Worm (Caenorhabditis elegans) whole organism, L1 larva: ENCODE data around the gene R12A1.3.

Source experiments
- C34B4.2 ChIP-seq: sonication (generic microtip); optimal IDR thresholded peaks from 2 replicates; lab custom pipeline; 2017; ENCODE audit warnings: mild to moderate bottlenecking, missing genetic modification characterization, missing compliant biosample characterization
- F16B12.6 ChIP-seq: fragments of 150-350 bp; optimal IDR thresholded peaks from 2 replicates; lab custom pipeline; 2014; ENCODE audit warnings: missing biosample characterization, missing genetic modification characterization
- aly-2 ChIP-seq: fragments of 150-350 bp; optimal IDR thresholded peaks from 2 replicates; lab custom pipeline; 2014; ENCODE audit warnings: missing biosample characterization, missing genetic modification characterization
- blmp-1 ChIP-seq: fragments of 150-350 bp; optimal IDR thresholded peaks from 2 replicates; lab custom pipeline; 2014; ENCODE audit warnings: missing biosample characterization, missing genetic modification characterization
- ceh-8 ChIP-seq: fragments of 200-800 bp; sonication (Bioruptor generic); optimal IDR thresholded peaks from 2 replicates; lab custom pipeline; 2018; ENCODE audit warnings: mild to moderate bottlenecking, missing genetic modification characterization, moderate library complexity, missing compliant biosample characterization
- ceh-82 ChIP-seq, 3 experiments: fragments of 150-350 bp in 1 of 3; sonication (generic microtip) in 2 of 3; optimal IDR thresholded peaks; 2 replicates each; lab custom pipeline; 2014 to 2017; ENCODE audit warnings: missing biosample characterization in 3 of 3, missing genetic modification characterization in 3 of 3
- ceh-88 ChIP-seq: fragments of 200-800 bp; sonication (Bioruptor generic); IDR thresholded peaks from 2 replicates; pipeline ENCODE4 v1.3.6; 2022; ENCODE audit warnings: missing genetic modification characterization, missing compliant biosample characterization
- ceh-90 ChIP-seq: sonication (generic microtip); optimal IDR thresholded peaks from 2 replicates; lab custom pipeline; 2016; ENCODE audit warnings: missing genetic modification characterization, missing compliant biosample characterization
- ces-1 ChIP-seq: fragments of 150-350 bp; optimal IDR thresholded peaks from 2 replicates; lab custom pipeline; 2014; ENCODE audit warnings: missing biosample characterization, missing genetic modification reagents, missing genetic modification characterization
- efl-1 ChIP-seq, 4 experiments: fragments of 150-350 bp; optimal IDR thresholded peaks in 3 of 4; peaks in 1 of 4; 1 replicate in 1 of 4; 2 replicates in 3 of 4; lab custom pipeline; 2014; ENCODE audit warnings: missing biosample characterization in 2 of 4, missing genetic modification characterization in 2 of 4, missing genetic modification reagents in 2 of 4
- egl-27 ChIP-seq, 2 experiments: fragments of 150-350 bp in 1 of 2; sonication (generic microtip); optimal IDR thresholded peaks; 3 replicates each; lab custom pipeline; 2017 to 2018; ENCODE audit warnings: missing biosample characterization in 2 of 2, missing genetic modification characterization in 2 of 2, missing genetic modification reagents in 2 of 2
- elt-2 ChIP-seq: sonication (generic microtip); optimal IDR thresholded peaks from 2 replicates; lab custom pipeline; 2016; ENCODE audit warnings: missing genetic modification characterization, mild to moderate bottlenecking, inconsistent platforms, missing compliant biosample characterization, missing genetic modification reagents
- elt-3 ChIP-seq, 6 experiments: fragments of 150-350 bp in 1 of 6; sonication (generic microtip); optimal IDR thresholded peaks; 2 replicates each; lab custom pipeline; 2017 to 2018; ENCODE audit warnings: missing biosample characterization in 6 of 6, missing genetic modification characterization in 6 of 6, inconsistent platforms in 1 of 6
- ets-5 ChIP-seq: fragments of 200-800 bp; sonication (Bioruptor generic); IDR thresholded peaks from 2 replicates; pipeline ENCODE4 v1.3.6; 2022; ENCODE audit warnings: missing genetic modification characterization, missing compliant biosample characterization
- fkh-10 ChIP-seq: sonication (generic microtip); optimal IDR thresholded peaks from 2 replicates; lab custom pipeline; 2017; ENCODE audit warnings: missing biosample characterization, missing genetic modification reagents, missing genetic modification characterization
- fkh-8 ChIP-seq: sonication (generic microtip); optimal IDR thresholded peaks from 2 replicates; lab custom pipeline; 2016; ENCODE audit warnings: mild to moderate bottlenecking, missing genetic modification characterization, missing compliant biosample characterization
- grh-1 ChIP-seq: fragments of 200-800 bp; sonication (Bioruptor generic); IDR thresholded peaks from 2 replicates; pipeline ENCODE4 v1.3.6; 2022; ENCODE audit warnings: missing genetic modification reagents, missing genetic modification characterization, missing compliant biosample characterization
- hlh-17 ChIP-seq: fragments of 200-800 bp; sonication (Bioruptor generic); optimal IDR thresholded peaks from 2 replicates; lab custom pipeline; 2018; ENCODE audit warnings: missing genetic modification characterization, mild to moderate bottlenecking, missing compliant biosample characterization, moderate library complexity, borderline replicate concordance
- irx-1 ChIP-seq: sonication (generic microtip); optimal IDR thresholded peaks from 2 replicates; lab custom pipeline; 2016; ENCODE audit warnings: missing genetic modification characterization, missing compliant biosample characterization
- lin-13 ChIP-seq: fragments of 150-350 bp; optimal IDR thresholded peaks from 2 replicates; lab custom pipeline; 2014; ENCODE audit warnings: missing biosample characterization, missing genetic modification reagents, missing genetic modification characterization
- lin-15B ChIP-seq: fragments of 150-350 bp; sonication (generic microtip); optimal IDR thresholded peaks from 3 replicates; lab custom pipeline; 2014; ENCODE audit warnings: missing biosample characterization, missing genetic modification characterization
- lin-35 ChIP-seq, 2 experiments: fragments of 150-350 bp; optimal IDR thresholded peaks; 2 replicates each; lab custom pipeline; 2014; ENCODE audit warnings: missing biosample characterization in 2 of 2, missing genetic modification characterization in 2 of 2, missing genetic modification reagents in 2 of 2
- lin-39 ChIP-seq: fragments of 150-350 bp; optimal IDR thresholded peaks from 2 replicates; lab custom pipeline; 2014; ENCODE audit warnings: missing biosample characterization, missing genetic modification reagents, missing genetic modification characterization
- lir-3 ChIP-seq: sonication (generic microtip); optimal IDR thresholded peaks from 2 replicates; lab custom pipeline; 2016; ENCODE audit warnings: mild to moderate bottlenecking, missing genetic modification characterization, moderate library complexity, missing compliant biosample characterization; ENCODE audit not compliant: poor library complexity
- lsy-2 ChIP-seq, 2 experiments: fragments of 150-350 bp; optimal IDR thresholded peaks; 2 replicates each; lab custom pipeline; 2014; ENCODE audit warnings: missing biosample characterization in 2 of 2, missing genetic modification characterization in 2 of 2
- mdl-1 ChIP-seq, 2 experiments: fragments of 150-350 bp; optimal IDR thresholded peaks; 2 replicates each; lab custom pipeline; 2014 to 2017; ENCODE audit warnings: missing biosample characterization in 2 of 2, missing genetic modification characterization in 2 of 2, inconsistent platforms in 1 of 2
- mef-2 ChIP-seq: fragments of 150-350 bp; optimal IDR thresholded peaks from 2 replicates; lab custom pipeline; 2014; ENCODE audit warnings: missing biosample characterization, missing genetic modification characterization
- nhr-11 ChIP-seq: fragments of 150-350 bp; optimal IDR thresholded peaks from 2 replicates; lab custom pipeline; 2014; ENCODE audit warnings: missing biosample characterization, missing genetic modification characterization
- nhr-12 ChIP-seq: sonication (generic microtip); optimal IDR thresholded peaks from 2 replicates; lab custom pipeline; 2017; ENCODE audit warnings: missing biosample characterization, missing genetic modification characterization
- nhr-19 ChIP-seq: fragments of 200-800 bp; sonication (Bioruptor generic); conservative IDR thresholded peaks from 2 replicates; pipeline ENCODE4 v1.3.6; 2022; ENCODE audit warnings: missing genetic modification characterization, missing compliant biosample characterization
- nhr-20 ChIP-seq: sonication (generic microtip); optimal IDR thresholded peaks from 2 replicates; lab custom pipeline; 2016; ENCODE audit warnings: mild to moderate bottlenecking, missing genetic modification characterization, missing compliant biosample characterization
- nhr-28 ChIP-seq: fragments of 150-350 bp; optimal IDR thresholded peaks from 2 replicates; lab custom pipeline; 2014; ENCODE audit warnings: missing biosample characterization, missing genetic modification characterization
- nhr-71 ChIP-seq: sonication (generic microtip); optimal IDR thresholded peaks from 2 replicates; lab custom pipeline; 2016; ENCODE audit warnings: mild to moderate bottlenecking, missing genetic modification characterization, moderate library complexity, missing compliant biosample characterization
- nhr-77 ChIP-seq: fragments of 150-350 bp; optimal IDR thresholded peaks from 2 replicates; lab custom pipeline; 2014; ENCODE audit warnings: missing biosample characterization, missing genetic modification characterization
- nhr-84 ChIP-seq: sonication (generic microtip); optimal IDR thresholded peaks from 2 replicates; lab custom pipeline; 2017; ENCODE audit warnings: missing biosample characterization, missing genetic modification characterization
- pag-3 ChIP-seq: sonication (generic microtip); optimal IDR thresholded peaks from 2 replicates; lab custom pipeline; 2017; ENCODE audit warnings: missing genetic modification characterization, mild to moderate bottlenecking, missing compliant biosample characterization, antibody characterized with exemption, borderline replicate concordance; ENCODE audit not compliant: insufficient read depth
- pax-3 ChIP-seq: fragments of 200-800 bp; sonication (Bioruptor generic); optimal IDR thresholded peaks from 2 replicates; lab custom pipeline; 2018; ENCODE audit warnings: mild to moderate bottlenecking, missing genetic modification characterization, moderate library complexity, missing compliant biosample characterization
- snpc-4 ChIP-seq: fragments of 150-350 bp; optimal IDR thresholded peaks from 2 replicates; lab custom pipeline; 2014; ENCODE audit warnings: missing biosample characterization, missing genetic modification characterization
- snu-23 ChIP-seq: sonication (generic microtip); optimal IDR thresholded peaks from 2 replicates; lab custom pipeline; 2016; ENCODE audit warnings: missing genetic modification characterization, missing compliant biosample characterization
- swsn-7 ChIP-seq: sonication (generic microtip); optimal IDR thresholded peaks from 2 replicates; lab custom pipeline; 2016; ENCODE audit warnings: missing genetic modification characterization, missing compliant biosample characterization
- tbx-2 ChIP-seq: sonication (generic microtip); optimal IDR thresholded peaks from 2 replicates; lab custom pipeline; 2016; ENCODE audit warnings: missing genetic modification characterization, missing compliant biosample characterization
- tlp-1 ChIP-seq: fragments of 150-350 bp; optimal IDR thresholded peaks from 2 replicates; lab custom pipeline; 2014; ENCODE audit warnings: missing biosample characterization, missing genetic modification characterization
- unc-86 ChIP-seq: sonication (generic microtip); optimal IDR thresholded peaks from 2 replicates; lab custom pipeline; 2016; ENCODE audit warnings: missing genetic modification characterization, missing compliant biosample characterization
- vab-15 ChIP-seq: sonication (generic microtip); optimal IDR thresholded peaks from 2 replicates; lab custom pipeline; 2017; ENCODE audit warnings: missing genotype, mild to moderate bottlenecking, missing genetic modification characterization, missing compliant biosample characterization
- zip-4 ChIP-seq: fragments of 200-800 bp; sonication (Bioruptor generic); optimal IDR thresholded peaks from 2 replicates; lab custom pipeline; 2018; ENCODE audit warnings: mild to moderate bottlenecking, missing genetic modification characterization, moderate library complexity, missing compliant biosample characterization
- ztf-11 ChIP-seq, 2 experiments: sonication (generic microtip); optimal IDR thresholded peaks; 2 replicates each; lab custom pipeline; 2016 to 2017; ENCODE audit warnings: missing genetic modification characterization in 2 of 2, missing biosample characterization in 1 of 2, missing compliant biosample characterization in 1 of 2
- ztf-4 ChIP-seq: fragments of 150-350 bp; optimal IDR thresholded peaks from 2 replicates; lab custom pipeline; 2014; ENCODE audit warnings: missing biosample characterization, missing genetic modification characterization

The R12A1.3 gene

ce11 chrV:1425595-1425994 is at the start of gene R12A1.3:
R12A1.3 (minus strand) TSS chrV:1425794.
- TF ChIP-seq ceh-88 (GFP tag; lab: Robert Waterston, UW) (no peak), irx-1 (tag; lab: Kevin White, UChicago) (no peak), ets-5 (GFP tag; lab: Robert Waterston, UW) (no peak), ztf-11 (tag; optimal IDR thresholded peaks at IDR 0.05; lab: Kevin White, UChicago) (no peak), lir-3 (tag; lab: Kevin White, UChicago) (no peak), efl-1 (optimal IDR thresholded peaks at IDR 0.05; lab: Kevin White, UChicago) (no peak), efl-1 (GFP tag; optimal IDR thresholded peaks at IDR 0.05 in 1 of 2; lab: Kevin White, UChicago) (peak in 1 of 2 experiments; percentile 60)

- TF ChIP-seq aly-2 (tag; lab: Kevin White, UChicago) (no peak), elt-3 (tag; optimal IDR thresholded peaks at IDR 0.05; lab: Kevin White, UChicago) (no peak), nhr-19 (GFP tag; lab: Robert Waterston, UW) (no peak; the same call in 1 of the 2 replicates), ces-1 (GFP tag; lab: Kevin White, UChicago) (no peak), nhr-20 (peak; percentile 40), hlh-17 (no peak), pag-3 (tag; lab: Kevin White, UChicago) (no peak), tlp-1 (tag; lab: Kevin White, UChicago) (no peak), efl-1 (optimal IDR thresholded peaks at IDR 0.05; lab: Kevin White, UChicago) (peak; percentile 49 to 57), efl-1 (GFP tag; optimal IDR thresholded peaks at IDR 0.05 in 1 of 2; lab: Kevin White, UChicago) (peak; percentile 40 to 93), mdl-1 (tag; optimal IDR thresholded peaks at IDR 0.05; lab: Kevin White, UChicago) (peak in 1 of 2 experiments; percentile 47), lin-15B (no peak), F16B12.6 (tag; lab: Kevin White, UChicago) (no peak), ceh-8 (GFP tag; lab: Kevin White, UChicago) (no peak), swsn-7 (peak; percentile 60), fkh-8 (tag; lab: Kevin White, UChicago) (peak; percentile 45), C34B4.2 (tag; lab: Kevin White, UChicago) (no peak), nhr-12 (tag; lab: Kevin White, UChicago) (no peak), blmp-1 (peak; percentile 49), snu-23 (GFP tag; lab: Kevin White, UChicago) (peak; percentile 80), nhr-11 (no peak), nhr-28 (tag; lab: Kevin White, UChicago) (no peak), nhr-71 (tag; lab: Kevin White, UChicago) (peak; percentile 82), nhr-77 (tag; lab: Kevin White, UChicago) (peak; percentile 59), lin-39 (tag; lab: Kevin White, UChicago) (no peak), ceh-90 (no peak), mef-2 (tag; lab: Kevin White, UChicago) (no peak), lin-35 (GFP tag; optimal IDR thresholded peaks at IDR 0.05; lab: Kevin White, UChicago) (peak; percentile 45 to 69), snpc-4 (tag; lab: Kevin White, UChicago) (no peak), zip-4 (no peak), nhr-84 (tag; lab: Kevin White, UChicago) (no peak), egl-27 (tag; optimal IDR thresholded peaks at IDR 0.05; lab: Kevin White, UChicago) (peak; percentile 34 to 46), fkh-10 (GFP tag; lab: Kevin White, UChicago) (no peak), lsy-2 (tag; optimal IDR thresholded peaks at IDR 0.05; lab: Kevin White, UChicago) (peak; percentile 15 to 56), ztf-4 (tag; lab: Kevin White, UChicago) (peak; percentile 72), vab-15 (tag; lab: Kevin White, UChicago) (no peak), tbx-2 (peak; percentile 68), unc-86 (tag; lab: Kevin White, UChicago) (peak; percentile 65), lir-3 (tag; lab: Kevin White, UChicago) (no peak), grh-1 (no peak), ztf-11 (tag; optimal IDR thresholded peaks at IDR 0.05; lab: Kevin White, UChicago) (peak in 1 of 2 experiments; percentile 54), ceh-82 (tag; optimal IDR thresholded peaks at IDR 0.05; lab: Kevin White, UChicago) (peak in 2 of 3 experiments; percentile 69 to 78), irx-1 (tag; lab: Kevin White, UChicago) (peak; percentile 29), ets-5 (GFP tag; lab: Robert Waterston, UW) (no peak), pax-3 (tag; lab: Kevin White, UChicago) (no peak), elt-2 (peak; percentile 5), lin-13 (peak; percentile 34)
These were observed 49.0 kb upstream of the R12A1.3 start, which contains the start of the genes F53E2.2 and unc-60 for ce11 chrV:1474486-1475125. F53E2.2 (plus strand) TSS chrV:1475086. unc-60 (plus strand) TSS chrV:1475086.
